Fruit fly (Drosophila melanogaster) whole organism, prepupa: Measurements from ENCODE around the gene CG33947.
A peak's percentile ranks its signal among the peaks of the same experiment; 100 is the strongest.

ENCODE experiments used
- Blimp-1 ChIP-seq: fragments of 200-800 bp; sonication (Bioruptor generic); optimal IDR thresholded peaks from 3 replicates; lab custom pipeline; 2017; ENCODE audit warnings: missing biosample characterization, missing genetic modification characterization, mild to moderate bottlenecking, moderate library complexity, missing genetic modification reagents
- CG11762 ChIP-seq: fragments of 200-800 bp; sonication (Bioruptor generic); optimal IDR thresholded peaks from 3 replicates; lab custom pipeline; 2016; ENCODE audit warnings: missing biosample characterization, missing genetic modification characterization; ENCODE audit not compliant: insufficient read depth
- CG15336 ChIP-seq: fragments of 200-800 bp; sonication (Bioruptor generic); IDR thresholded peaks from 2 replicates; pipeline ENCODE4 v1.3.6; 2022; ENCODE audit warnings: missing biosample characterization, missing genetic modification characterization
- CG1621 ChIP-seq: fragments of 200-800 bp; sonication (Bioruptor generic); optimal IDR thresholded peaks from 3 replicates; lab custom pipeline; 2018; ENCODE audit warnings: missing biosample characterization, mild to moderate bottlenecking, missing genetic modification characterization
- CG16779 ChIP-seq: fragments of 200-800 bp; sonication (Bioruptor generic); optimal IDR thresholded peaks from 3 replicates; lab custom pipeline; 2017; ENCODE audit warnings: missing biosample characterization, mild to moderate bottlenecking, missing genetic modification characterization
- CG3032 ChIP-seq: fragments of 200-800 bp; optimal IDR thresholded peaks from 2 replicates; lab custom pipeline; 2019; ENCODE audit warnings: missing biosample characterization, mild to moderate bottlenecking, missing genetic modification characterization, moderate library complexity
- CG31627 ChIP-seq: fragments of 200-800 bp; sonication (Bioruptor generic); optimal IDR thresholded peaks from 3 replicates; lab custom pipeline; 2016; ENCODE audit warnings: missing biosample characterization, missing genetic modification characterization
- CG32006 ChIP-seq: fragments of 200-800 bp; sonication (Bioruptor generic); optimal IDR thresholded peaks from 3 replicates; lab custom pipeline; 2017; ENCODE audit warnings: missing biosample characterization, mild to moderate bottlenecking, missing genetic modification characterization
- CG34406 ChIP-seq: fragments of 200-800 bp; sonication (Bioruptor generic); optimal IDR thresholded peaks from 3 replicates; lab custom pipeline; 2016; ENCODE audit warnings: missing biosample characterization, missing genetic modification characterization
- CG3919 ChIP-seq: fragments of 200-800 bp; sonication (Bioruptor generic); optimal IDR thresholded peaks from 3 replicates; lab custom pipeline; 2016; ENCODE audit warnings: missing biosample characterization, missing genetic modification characterization
- CG6163 ChIP-seq: fragments of 200-800 bp; sonication (Bioruptor generic); IDR thresholded peaks from 3 replicates; pipeline ENCODE4 v1.3.6; 2022; ENCODE audit warnings: missing biosample characterization, missing genetic modification characterization
- CG6276 ChIP-seq: fragments of 200-800 bp; sonication (Bioruptor generic); optimal IDR thresholded peaks from 2 replicates; lab custom pipeline; 2017; ENCODE audit warnings: missing biosample characterization, mild to moderate bottlenecking, missing genetic modification characterization
- CG6792 ChIP-seq: fragments of 200-800 bp; sonication (Bioruptor generic); optimal IDR thresholded peaks from 3 replicates; lab custom pipeline; 2016; ENCODE audit warnings: missing biosample characterization, missing genetic modification characterization
- CG6854 ChIP-seq: fragments of 200-800 bp; sonication (Bioruptor generic); optimal IDR thresholded peaks from 2 replicates; lab custom pipeline; 2017; ENCODE audit warnings: missing biosample characterization, mild to moderate bottlenecking, missing genetic modification characterization
- CG7368 ChIP-seq: fragments of 200-800 bp; sonication (Bioruptor generic); optimal IDR thresholded peaks from 3 replicates; lab custom pipeline; 2016; ENCODE audit warnings: missing biosample characterization, missing genetic modification characterization
- CG8319 ChIP-seq: fragments of 200-800 bp; sonication (Bioruptor generic); optimal IDR thresholded peaks from 3 replicates; lab custom pipeline; 2016; ENCODE audit warnings: missing biosample characterization, missing genetic modification characterization
- CG8632 ChIP-seq: fragments of 200-800 bp; sonication (Bioruptor generic); optimal IDR thresholded peaks from 3 replicates; lab custom pipeline; 2016; ENCODE audit warnings: missing biosample characterization, missing genetic modification characterization
- CG9139 ChIP-seq: fragments of 200-800 bp; sonication (Bioruptor generic); optimal IDR thresholded peaks from 3 replicates; lab custom pipeline; 2017; ENCODE audit warnings: missing biosample characterization, mild to moderate bottlenecking, missing genetic modification characterization
- Eip78C ChIP-seq: fragments of 200-800 bp; sonication (Bioruptor generic); peaks from one replicate; lab custom pipeline; 2016; ENCODE audit warnings: missing biosample characterization, missing genetic modification characterization
- Ets21C ChIP-seq: fragments of 200-800 bp; sonication (Bioruptor generic); optimal IDR thresholded peaks from 3 replicates; lab custom pipeline; 2016; ENCODE audit warnings: missing biosample characterization, missing genetic modification characterization
- Ets96B ChIP-seq: fragments of 200-800 bp; optimal IDR thresholded peaks from 2 replicates; lab custom pipeline; 2019; ENCODE audit warnings: missing biosample characterization, mild to moderate bottlenecking, missing genetic modification characterization, moderate library complexity
- Gug ChIP-seq: fragments of 200-800 bp; sonication (Bioruptor generic); IDR thresholded peaks from 2 replicates; pipeline ENCODE4 v1.3.6; 2022; ENCODE audit warnings: missing biosample characterization, missing genetic modification characterization
- Hr39 ChIP-seq: fragments of 200-800 bp; sonication (Bioruptor generic); optimal IDR thresholded peaks from 2 replicates; lab custom pipeline; 2016; ENCODE audit warnings: missing biosample characterization, missing genetic modification characterization
- Hr4 ChIP-seq: fragments of 200-800 bp; sonication (Bioruptor generic); optimal IDR thresholded peaks from 3 replicates; lab custom pipeline; 2016; ENCODE audit warnings: missing biosample characterization, missing genetic modification characterization
- Lpt ChIP-seq: fragments of 200-800 bp; sonication (Bioruptor generic); optimal IDR thresholded peaks from 3 replicates; lab custom pipeline; 2016; ENCODE audit warnings: missing biosample characterization, missing genetic modification characterization
- Met ChIP-seq: fragments of 200-800 bp; sonication (Bioruptor generic); optimal IDR thresholded peaks from 3 replicates; lab custom pipeline; 2016; ENCODE audit warnings: missing biosample characterization, missing genetic modification characterization
- OdsH ChIP-seq: fragments of 200-800 bp; sonication (Bioruptor generic); optimal IDR thresholded peaks from 3 replicates; lab custom pipeline; 2016; ENCODE audit warnings: missing biosample characterization, missing genetic modification characterization
- Smox ChIP-seq: fragments of 200-800 bp; sonication (Bioruptor generic); optimal IDR thresholded peaks from 3 replicates; lab custom pipeline; 2016; ENCODE audit warnings: missing biosample characterization, missing genetic modification characterization
- Sox14 ChIP-seq: fragments of 200-800 bp; sonication (Bioruptor generic); optimal IDR thresholded peaks from 3 replicates; lab custom pipeline; 2016; ENCODE audit warnings: missing biosample characterization, missing genetic modification characterization
- acj6 ChIP-seq: fragments of 200-800 bp; sonication (Bioruptor generic); optimal IDR thresholded peaks from 3 replicates; lab custom pipeline; 2016; ENCODE audit warnings: missing biosample characterization, missing genetic modification characterization
- cyc ChIP-seq: fragments of 200-800 bp; sonication (Bioruptor generic); optimal IDR thresholded peaks from 3 replicates; lab custom pipeline; 2016; ENCODE audit warnings: missing biosample characterization, missing genetic modification characterization
- eg ChIP-seq: fragments of 200-800 bp; sonication (Bioruptor generic); IDR thresholded peaks from 3 replicates; pipeline ENCODE4 v1.3.6; 2022; ENCODE audit warnings: missing biosample characterization, missing genetic modification characterization
- esn ChIP-seq: fragments of 200-800 bp; sonication (Bioruptor generic); optimal IDR thresholded peaks from 2 replicates; lab custom pipeline; 2016; ENCODE audit warnings: missing biosample characterization, mild to moderate bottlenecking, missing genetic modification characterization, moderate library complexity
- fd59A ChIP-seq: fragments of 200-800 bp; sonication (Bioruptor generic); optimal IDR thresholded peaks from 2 replicates; lab custom pipeline; 2017; ENCODE audit warnings: missing biosample characterization, mild to moderate bottlenecking, missing genetic modification characterization, missing genetic modification reagents
- fkh ChIP-seq: fragments of 200-800 bp; sonication (Bioruptor generic); optimal IDR thresholded peaks from 3 replicates; lab custom pipeline; 2017; ENCODE audit warnings: missing biosample characterization, mild to moderate bottlenecking, missing genetic modification characterization, moderate library complexity
- net ChIP-seq: fragments of 200-800 bp; sonication (Bioruptor generic); optimal IDR thresholded peaks from 3 replicates; lab custom pipeline; 2016; ENCODE audit warnings: missing biosample characterization, missing genetic modification characterization
- pdm3 ChIP-seq: fragments of 200-800 bp; sonication (Bioruptor generic); optimal IDR thresholded peaks from 3 replicates; lab custom pipeline; 2016; ENCODE audit warnings: missing biosample characterization, missing genetic modification characterization
- salr ChIP-seq, 2 experiments: fragments of 200-800 bp; sonication (Bioruptor generic); optimal IDR thresholded peaks; 3 replicates each; lab custom pipeline; 2016 to 2018; ENCODE audit warnings: missing biosample characterization in 2 of 2, missing genetic modification characterization in 2 of 2, mild to moderate bottlenecking in 1 of 2
- spab ChIP-seq: fragments of 200-800 bp; sonication (Bioruptor generic); optimal IDR thresholded peaks from 2 replicates; lab custom pipeline; 2017; ENCODE audit warnings: missing biosample characterization, mild to moderate bottlenecking, missing genetic modification characterization, missing genetic modification reagents
- svp ChIP-seq: fragments of 200-800 bp; sonication (Bioruptor generic); peaks from one replicate; lab custom pipeline; 2016; ENCODE audit warnings: missing biosample characterization, missing genetic modification characterization
- vri ChIP-seq: fragments of 200-800 bp; sonication (Bioruptor generic); optimal IDR thresholded peaks from 3 replicates; lab custom pipeline; 2016; ENCODE audit warnings: missing biosample characterization, mild to moderate bottlenecking, missing genetic modification characterization

Gene CG33947

dm6 chr3L:11118627-11119395 is 22.5 kb downstream of the CG33947 start (continued):
- no peak for TF ChIP-seq Met (GFP tag; lab: Kevin White, UChicago)
- no peak for TF ChIP-seq Ets96B (tag; lab: Kevin White, UChicago)
- no peak for TF ChIP-seq fd59A (GFP tag; lab: Kevin White, UChicago)
- TF ChIP-seq CG34406 (GFP tag; lab: Kevin White, UChicago) = no peak
- TF ChIP-seq Blimp-1 (GFP tag; lab: Kevin White, UChicago) = no peak
- TF ChIP-seq CG32006 (GFP tag; lab: Kevin White, UChicago) = peak; percentile 60
- peak; percentile 8 for TF ChIP-seq Hr4 (GFP tag; lab: Kevin White, UChicago)
- no peak for TF ChIP-seq cyc
- TF ChIP-seq CG7368 (GFP tag; lab: Kevin White, UChicago) = no peak
- TF ChIP-seq, all 60 proteins: peak for 26

dm6 chr3L:11119396-11119900 is 23.2 kb downstream of the CG33947 start:
- TF ChIP-seq salr (GFP tag; optimal IDR thresholded peaks at IDR 0.05; lab: Kevin White, UChicago) = peak in 1 of 2 experiments; percentile 19
- no peak for TF ChIP-seq spab
- TF ChIP-seq Sox14 (GFP tag; lab: Kevin White, UChicago) = peak; percentile 18
- peak; percentile 60 for TF ChIP-seq svp (GFP tag; lab: Kevin White, UChicago)
- peak; percentile 5 for TF ChIP-seq Met (GFP tag; lab: Kevin White, UChicago)
- TF ChIP-seq CG3032 (tag; lab: Kevin White, UChicago) = peak; percentile 4
- no peak for TF ChIP-seq CG15336 (GFP tag; lab: Robert Waterston, UW)
- TF ChIP-seq eg (GFP tag; lab: Robert Waterston, UW) = peak; percentile 60; the same call in 2 of the 3 replicates
- no peak for TF ChIP-seq CG34406 (GFP tag; lab: Kevin White, UChicago)
- peak; percentile 7 for TF ChIP-seq Hr39
- TF ChIP-seq CG6163 = peak; percentile 60; the same call in 2 of the 3 replicates
- TF ChIP-seq Gug (GFP tag; lab: Robert Waterston, UW) = 0 out of 2 replicates have a peak, but pooled peaks have one; percentile 9
- TF ChIP-seq CG31627 (GFP tag; lab: Kevin White, UChicago) = peak; percentile 19
- TF ChIP-seq CG9139 = peak; percentile 13
- no peak for TF ChIP-seq CG16779
- peak; percentile 1 for TF ChIP-seq esn

- TF ChIP-seq Ets21C (GFP tag; lab: Kevin White, UChicago) = no peak
- TF ChIP-seq CG6276 (GFP tag; lab: Kevin White, UChicago) = no peak
- TF ChIP-seq CG16779 = no peak
- peak; percentile 98 for TF ChIP-seq fkh (GFP tag; lab: Kevin White, UChicago)
- peak; percentile 78 for TF ChIP-seq vri (GFP tag; lab: Kevin White, UChicago)
- no peak for TF ChIP-seq CG6854
Measured at dm6 chr3L:11119901-11120418, 23.7 kb downstream of the CG33947 start.

dm6 chr3L:11120419-11120958 is 24.2 kb downstream of the CG33947 start, which contains the start of the genes FoxK and mRpL2:
TSS of gene FoxK (minus strand) at chr3L:11120783.
TSS of gene mRpL2 (plus strand) at chr3L:11120847.
- TF ChIP-seq fkh (GFP tag; lab: Kevin White, UChicago) (no peak), pdm3 (GFP tag; lab: Kevin White, UChicago) (peak; percentile 71), CG1621 (tag; lab: Kevin White, UChicago) (peak; percentile 70), CG8632 (GFP tag; lab: Kevin White, UChicago) (peak; percentile 63), salr (GFP tag; optimal IDR thresholded peaks at IDR 0.05; lab: Kevin White, UChicago) (peak; percentile 54 to 90), Gug (GFP tag; lab: Robert Waterston, UW) (0 out of 2 replicates have a peak, but pooled peaks have one; percentile 9), acj6 (GFP tag; lab: Kevin White, UChicago) (no peak), spab (peak; percentile 86), CG34406 (GFP tag; lab: Kevin White, UChicago) (peak; percentile 51), CG6792 (GFP tag; lab: Kevin White, UChicago) (peak; percentile 37), Eip78C (GFP tag; lab: Kevin White, UChicago) (peak; percentile 90), CG11762 (GFP tag; lab: Kevin White, UChicago) (peak; percentile 57), CG6163 (peak; percentile 83), OdsH (GFP tag; lab: Kevin White, UChicago) (peak; percentile 43), Lpt (GFP tag; lab: Kevin White, UChicago) (peak; percentile 91), Hr39 (peak; percentile 12), Smox (GFP tag; lab: Kevin White, UChicago) (peak; percentile 28), fd59A (GFP tag; lab: Kevin White, UChicago) (peak; percentile 61), CG7368 (GFP tag; lab: Kevin White, UChicago) (peak; percentile 58), net (GFP tag; lab: Kevin White, UChicago) (peak; percentile 84), CG3919 (peak; percentile 63), CG8319 (GFP tag; lab: Kevin White, UChicago) (peak; percentile 26), Hr4 (GFP tag; lab: Kevin White, UChicago) (peak; percentile 61), CG6276 (GFP tag; lab: Kevin White, UChicago) (peak; percentile 94), CG31627 (GFP tag; lab: Kevin White, UChicago) (no peak)
